Worm (Caenorhabditis elegans): Measurements from ENCODE around the gene srsx-18.

The srsx-18 gene

ce11 chrV:5963092-5963491, 40.8 kb downstream of the srsx-18 start:
- TF ChIP-seq W03F9.2 (tag; optimal IDR thresholded peaks at IDR 0.05) = no peak
- TF ChIP-seq dao-5 (tag; optimal IDR thresholded peaks at IDR 0.05) = no peak
- TF ChIP-seq him-1 (tag; optimal IDR thresholded peaks at IDR 0.05) = no peak

- no peak for TF ChIP-seq dao-5 (tag; optimal IDR thresholded peaks at IDR 0.05)
- no peak for TF ChIP-seq him-1 (tag; optimal IDR thresholded peaks at IDR 0.05)
- TF ChIP-seq W03F9.2 (tag; optimal IDR thresholded peaks at IDR 0.05) = no peak
Observed at ce11 chrV:5963696-5964095, 41.4 kb downstream of the srsx-18 start, which contains the start of gene pcm-1. TSS of gene pcm-1 (minus strand) at chrV:5963882.

ce11 chrV:5964658-5965178, 42.4 kb downstream of the srsx-18 start:
- TF ChIP-seq W03F9.2 (tag; optimal IDR thresholded peaks at IDR 0.05) (no peak), him-1 (tag; optimal IDR thresholded peaks at IDR 0.05) (no peak), dao-5 (tag; optimal IDR thresholded peaks at IDR 0.05) (no peak)

- no peak for TF ChIP-seq dao-5 (tag; optimal IDR thresholded peaks at IDR 0.05)
- no peak for TF ChIP-seq him-1 (tag; optimal IDR thresholded peaks at IDR 0.05)
- no peak for TF ChIP-seq W03F9.2 (tag; optimal IDR thresholded peaks at IDR 0.05)
Observed at ce11 chrV:5972582-5972981, 50.2 kb downstream of the srsx-18 start.

- no peak for TF ChIP-seq him-1 (tag; optimal IDR thresholded peaks at IDR 0.05)
- TF ChIP-seq dao-5 (tag; optimal IDR thresholded peaks at IDR 0.05) = no peak
Observed at ce11 chrV:5973713-5974112, 51.4 kb downstream of the srsx-18 start.

All from whole organism, L4/young adult.